Fruit fly (Drosophila melanogaster): ENCODE results near the gene CenG1A.
A peak's percentile ranks its signal among the peaks of the same experiment; 100 is the strongest.

Gene CenG1A

DNA sequence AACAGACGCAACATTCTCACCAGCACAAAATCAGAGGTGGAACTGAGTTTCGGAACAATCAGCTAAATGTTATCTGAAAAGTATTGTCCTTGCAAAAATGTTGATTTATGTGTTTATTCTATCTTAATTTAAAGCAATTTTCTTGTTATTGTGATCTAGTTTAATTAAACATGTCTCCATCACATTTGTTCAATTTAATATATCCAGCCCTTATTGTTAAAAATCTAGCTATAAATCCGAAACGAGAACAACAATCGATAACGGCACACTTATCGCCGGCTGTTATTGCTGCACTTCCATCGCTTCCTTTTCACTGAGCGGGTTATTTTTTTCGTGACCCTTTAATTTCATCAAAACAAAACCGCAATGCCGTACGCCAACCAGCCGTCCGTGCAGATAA, 2.3 kb upstream of the CenG1A start, which contains the start of the genes GatC, PolG2 and Polr2C (continued):
- peak; percentile 73 for TF ChIP-seq CG7963 (GFP tag; IDR thresholded peaks at IDR 0.05; ENCODE audit: partially characterized antibody)
- no peak for TF ChIP-seq Atf6 (GFP tag; IDR thresholded peaks at IDR 0.05)
- TF ChIP-seq slbo (GFP tag; IDR thresholded peaks at IDR 0.05): peak; percentile 76
- TF ChIP-seq dmrt11E (tag; optimal IDR thresholded peaks at IDR 0.05): peak; percentile 22
- TF ChIP-seq sisA (GFP tag; IDR thresholded peaks at IDR 0.05): no peak
- TF ChIP-seq cato (GFP tag; optimal IDR thresholded peaks at IDR 0.05; ENCODE audit: borderline replicate concordance): no peak
- peak; percentile 61 for TF ChIP-seq CG11247 (GFP tag; IDR thresholded peaks at IDR 0.05)
- TF ChIP-seq ttk (GFP tag; IDR thresholded peaks at IDR 0.05): peak; percentile 10; the same call in 1 of the 2 replicates
- TF ChIP-seq gro (GFP tag; optimal IDR thresholded peaks at IDR 0.05): peak; percentile 13
- TF ChIP-seq usp (GFP tag; optimal IDR thresholded peaks at IDR 0.05): no peak
- peak; percentile 52; the same call in 1 of the 3 replicates for TF ChIP-seq zfh1 (GFP tag; IDR thresholded peaks at IDR 0.05)
- no peak for TF ChIP-seq abd-A (tag; optimal IDR thresholded peaks at IDR 0.05)
- no peak for TF ChIP-seq CG10979 (tag; optimal IDR thresholded peaks at IDR 0.05)
- peak; percentile 62 for TF ChIP-seq YL-1 (GFP tag; optimal IDR thresholded peaks at IDR 0.05)
- TF ChIP-seq MBD-R2 (GFP tag; IDR thresholded peaks at IDR 0.05): peak; percentile 82
- peak in 1 of 3 experiments; percentile 39 for TF ChIP-seq lola (GFP tag; optimal IDR thresholded peaks at IDR 0.05)
- no peak for TF ChIP-seq run (tag; optimal IDR thresholded peaks at IDR 0.05)
- peak; percentile 60 for TF ChIP-seq NfI (GFP tag; optimal IDR thresholded peaks at IDR 0.05)
- TF ChIP-seq CG12659 (GFP tag; optimal IDR thresholded peaks at IDR 0.05): peak; percentile 75
- TF ChIP-seq CG1529 (GFP tag; optimal IDR thresholded peaks at IDR 0.05): no peak
- TF ChIP-seq CG14014 (GFP tag; IDR thresholded peaks at IDR 0.05): peak; percentile 43; the same call in 1 of the 2 replicates
- TF ChIP-seq hbn (GFP tag; IDR thresholded peaks at IDR 0.05; ENCODE audit: partially characterized antibody): peak; percentile 79
- no peak for TF ChIP-seq scrt (GFP tag; optimal IDR thresholded peaks at IDR 0.05)
- peak; percentile 35 for TF ChIP-seq Atf3 (GFP tag; optimal IDR thresholded peaks at IDR 0.05)
- TF ChIP-seq mirr (GFP tag; optimal IDR thresholded peaks at IDR 0.05): no peak
- TF ChIP-seq eyg (GFP tag; optimal IDR thresholded peaks at IDR 0.05): no peak
- peak; percentile 12 for TF ChIP-seq CG8089 (GFP tag; optimal IDR thresholded peaks at IDR 0.05)
- TF ChIP-seq chif (GFP tag; optimal IDR thresholded peaks at IDR 0.05): peak in 1 of 2 experiments; percentile 47
- peak in 1 of 2 experiments; percentile 46 for TF ChIP-seq insv (GFP tag; optimal IDR thresholded peaks at IDR 0.05)
- TF ChIP-seq Camta (GFP tag; optimal IDR thresholded peaks at IDR 0.05): no peak
- no peak for TF ChIP-seq CG17385 (GFP tag; optimal IDR thresholded peaks at IDR 0.05)
- TF ChIP-seq CG1602 (GFP tag; optimal IDR thresholded peaks at IDR 0.05): peak; percentile 15
- TF ChIP-seq caup (GFP tag; optimal IDR thresholded peaks at IDR 0.05; ENCODE audit: severe bottlenecking): no peak
- TF ChIP-seq Hsf (GFP tag; optimal IDR thresholded peaks at IDR 0.05): peak; percentile 37
- TF ChIP-seq hkb (optimal IDR thresholded peaks at IDR 0.05): peak; percentile 74
- no peak for TF ChIP-seq hkb (GFP tag; IDR thresholded peaks at IDR 0.05)
- TF ChIP-seq Hr51 (GFP tag; optimal IDR thresholded peaks at IDR 0.05): no peak
- TF ChIP-seq bab2 (GFP tag; optimal IDR thresholded peaks at IDR 0.05): peak; percentile 41
- TF ChIP-seq NFAT (GFP tag; IDR thresholded peaks at IDR 0.05): no peak
- no peak for TF ChIP-seq ftz-f1 (GFP tag; optimal IDR thresholded peaks at IDR 0.05)
- peak; percentile 39; the same call in 1 of the 2 replicates for TF ChIP-seq CG9215 (GFP tag; IDR thresholded peaks at IDR 0.05)
- peak; percentile 67 for TF ChIP-seq CG10366 (GFP tag; IDR thresholded peaks at IDR 0.05)
- no peak; the same call in 2 of the 3 replicates for TF ChIP-seq B-H1 (GFP tag; IDR thresholded peaks at IDR 0.05)
- peak; percentile 80 for TF ChIP-seq Dll (GFP tag; IDR thresholded peaks at IDR 0.05; ENCODE audit: partially characterized antibody)
- TF ChIP-seq mld (GFP tag; IDR thresholded peaks at IDR 0.05; ENCODE audit: partially characterized antibody): peak; percentile 78; the same call in 2 of the 3 replicates
- no peak for TF ChIP-seq D (optimal IDR thresholded peaks at IDR 0.05)
- TF ChIP-seq D (GFP tag; optimal IDR thresholded peaks at IDR 0.05): no peak
- TF ChIP-seq CG18476 (GFP tag; optimal IDR thresholded peaks at IDR 0.05): no peak
- TF ChIP-seq CG1792 (GFP tag; optimal IDR thresholded peaks at IDR 0.05): no peak
- TF ChIP-seq CG15011 (GFP tag; optimal IDR thresholded peaks at IDR 0.05): no peak
- TF ChIP-seq exex (tag; optimal IDR thresholded peaks at IDR 0.05): no peak

All from whole organism, embryonic.